Worm (Caenorhabditis elegans) whole organism, L4/young adult: Measurements from ENCODE around the gene fut-6.

Experiments
- W03F9.2 ChIP-seq: fragments of 150-350 bp; optimal IDR thresholded peaks from 2 replicates; lab custom pipeline; 2014; ENCODE audit warnings: missing biosample characterization, missing genetic modification characterization
- dao-5 ChIP-seq: sonication (generic microtip); optimal IDR thresholded peaks from 2 replicates; lab custom pipeline; 2016; ENCODE audit warnings: missing genotype, missing genetic modification characterization, moderate library complexity, missing compliant biosample characterization
- him-1 ChIP-seq: sonication (generic microtip); optimal IDR thresholded peaks from 2 replicates; lab custom pipeline; 2016; ENCODE audit warnings: missing genotype, missing genetic modification reagents, missing genetic modification characterization, missing compliant biosample characterization

- TF ChIP-seq him-1 (tag; lab: Kevin White, UChicago) (no peak), W03F9.2 (tag; lab: Kevin White, UChicago) (no peak), dao-5 (tag; lab: Kevin White, UChicago) (no peak)
These were observed 28.0 kb upstream of the fut-6 start, which contains the start of gene sre-40 for ce11 chrII:4683693-4684092.
